Worm (Caenorhabditis elegans): Measurements from ENCODE around the gene Y57G11C.20.

ce11 chrIV:14888889-14889664 is 45.9 kb downstream of the Y57G11C.20 start:
- no peak for TF ChIP-seq zfp-2 (tag; optimal IDR thresholded peaks at IDR 0.05)
- TF ChIP-seq rbr-2 (tag; optimal IDR thresholded peaks at IDR 0.05): no peak
- TF ChIP-seq madf-9 (GFP tag; conservative IDR thresholded peaks at IDR 0.05): no peak
- TF ChIP-seq R02D3.7 (tag; optimal IDR thresholded peaks at IDR 0.05): no peak
- 0 out of 2 replicates have a peak, but pooled peaks have one; percentile 6 for TF ChIP-seq F26F4.8 (GFP tag; conservative IDR thresholded peaks at IDR 0.05)
- no peak for TF ChIP-seq unc-62 (GFP tag; optimal IDR thresholded peaks at IDR 0.05 in 1 of 2)
- TF ChIP-seq unc-62 (tag; optimal IDR thresholded peaks at IDR 0.05): no peak
- TF ChIP-seq cey-2 (tag; optimal IDR thresholded peaks at IDR 0.05; ENCODE audit: borderline replicate concordance, insufficient read depth): no peak

Measured in whole organism, L4 larva.